Fruit fly (Drosophila melanogaster): ENCODE data around the gene gammaTub23C.

Gene gammaTub23C

dm6 chr2L:3012780-3013179 is 40.1 kb downstream of the gammaTub23C start (continued):
- TF ChIP-seq HHEX (GFP tag; optimal IDR thresholded peaks at IDR 0.05) (no peak), CG17359 (tag; optimal IDR thresholded peaks at IDR 0.05) (no peak), CG7839 (tag; optimal IDR thresholded peaks at IDR 0.05) (no peak), CG2875 (GFP tag; optimal IDR thresholded peaks at IDR 0.05) (no peak), unpg (GFP tag; optimal IDR thresholded peaks at IDR 0.05) (no peak), CG1529 (GFP tag; optimal IDR thresholded peaks at IDR 0.05) (peak; percentile 6), H2.0 (GFP tag; IDR thresholded peaks at IDR 0.05) (no peak; the same call in 1 of the 2 replicates), B-H2 (GFP tag; optimal IDR thresholded peaks at IDR 0.05) (no peak), CG3163 (GFP tag; optimal IDR thresholded peaks at IDR 0.05) (no peak), hb (GFP tag; IDR thresholded peaks at IDR 0.05; ENCODE audit: partially characterized antibody) (no peak), crp (GFP tag; optimal IDR thresholded peaks at IDR 0.05) (no peak), CG9215 (GFP tag; IDR thresholded peaks at IDR 0.05) (no peak), CG10321 (GFP tag; IDR thresholded peaks at IDR 0.05) (no peak), Dip3 (GFP tag; optimal IDR thresholded peaks at IDR 0.05) (no peak), mam (GFP tag; optimal IDR thresholded peaks at IDR 0.05) (no peak), jumu (GFP tag; optimal IDR thresholded peaks at IDR 0.05) (no peak), CG14860 (GFP tag; IDR thresholded peaks at IDR 0.05; ENCODE audit: partially characterized antibody) (no peak), shn (GFP tag; optimal IDR thresholded peaks at IDR 0.05) (no peak), CG12219 (GFP tag; optimal IDR thresholded peaks at IDR 0.05) (no peak), dimm (GFP tag; IDR thresholded peaks at IDR 0.05) (no peak), trem (tag; optimal IDR thresholded peaks at IDR 0.05) (no peak), Doc2 (GFP tag; IDR thresholded peaks at IDR 0.05) (no peak), bowl (GFP tag; IDR thresholded peaks at IDR 0.05) (no peak), CG17361 (GFP tag; IDR thresholded peaks at IDR 0.05) (0 out of 3 replicates have a peak, but pooled peaks have one; percentile 36), CG12104 (GFP tag; optimal IDR thresholded peaks at IDR 0.05) (no peak), nom (GFP tag; optimal IDR thresholded peaks at IDR 0.05) (no peak), pnt (GFP tag; optimal IDR thresholded peaks at IDR 0.05) (no peak), CG34224 (GFP tag; IDR thresholded peaks at IDR 0.05; ENCODE audit: partially characterized antibody) (no peak), gcm2 (GFP tag; optimal IDR thresholded peaks at IDR 0.05) (no peak), nau (GFP tag; optimal IDR thresholded peaks at IDR 0.05) (no peak), Myb (GFP tag; optimal IDR thresholded peaks at IDR 0.05) (no peak), CG32767 (GFP tag; IDR thresholded peaks at IDR 0.05) (no peak), Sry-δ (GFP tag; optimal IDR thresholded peaks at IDR 0.05) (no peak), gt (GFP tag; IDR thresholded peaks at IDR 0.05) (no peak), crc (GFP tag; optimal IDR thresholded peaks at IDR 0.05) (no peak), CG7372 (GFP tag; IDR thresholded peaks at IDR 0.05) (no peak), CG11247 (GFP tag; IDR thresholded peaks at IDR 0.05) (no peak), CG15514 (GFP tag; optimal IDR thresholded peaks at IDR 0.05) (no peak), maf-S (GFP tag; optimal IDR thresholded peaks at IDR 0.05) (no peak), Lhr (GFP tag; optimal IDR thresholded peaks at IDR 0.05) (no peak), abd-A (tag; optimal IDR thresholded peaks at IDR 0.05) (no peak), bbx (GFP tag; IDR thresholded peaks at IDR 0.05; ENCODE audit: partially characterized antibody) (no peak), CG8281 (tag; optimal IDR thresholded peaks at IDR 0.05) (no peak), sima (GFP tag; optimal IDR thresholded peaks at IDR 0.05) (no peak), ERR (GFP tag; optimal IDR thresholded peaks at IDR 0.05) (no peak), ase (GFP tag; IDR thresholded peaks at IDR 0.05) (no peak), wor (GFP tag; IDR thresholded peaks at IDR 0.05) (no peak), chinmo (GFP tag; IDR thresholded peaks at IDR 0.05; ENCODE audit: partially characterized antibody) (no peak), croc (GFP tag; conservative IDR thresholded peaks at IDR 0.05) (no peak), CG11696 (GFP tag; IDR thresholded peaks at IDR 0.05) (no peak), CG18476 (GFP tag; optimal IDR thresholded peaks at IDR 0.05) (no peak), CG10462 (GFP tag; optimal IDR thresholded peaks at IDR 0.05) (no peak)
